Fruit fly (Drosophila melanogaster): Measurements from ENCODE around the gene JMJD7.

The JMJD7 gene

dm6 chr3L:13476566-13477452 lies 26.7 kb upstream of the JMJD7 start (continued):
- peak; percentile 89 for TF ChIP-seq CG15011 (GFP tag; optimal IDR thresholded peaks at IDR 0.05)
- peak; percentile 86 for TF ChIP-seq CG32532 (GFP tag; IDR thresholded peaks at IDR 0.05)
- TF ChIP-seq Hsf (GFP tag; optimal IDR thresholded peaks at IDR 0.05) = peak; percentile 74
- peak; percentile 60 for TF ChIP-seq CG4617 (GFP tag; optimal IDR thresholded peaks at IDR 0.05; ENCODE audit: borderline replicate concordance)
- peak; percentile 47 for TF ChIP-seq Sry-δ (GFP tag; optimal IDR thresholded peaks at IDR 0.05)
- TF ChIP-seq BtbVII (GFP tag; optimal IDR thresholded peaks at IDR 0.05) = peak; percentile 92
- TF ChIP-seq br (optimal IDR thresholded peaks at IDR 0.05) = no peak
- peak; percentile 35 for TF ChIP-seq dm (GFP tag; optimal IDR thresholded peaks at IDR 0.05)
- no peak for TF ChIP-seq pfk (GFP tag; optimal IDR thresholded peaks at IDR 0.05)
- peak; percentile 92 for TF ChIP-seq CG31441 (GFP tag; IDR thresholded peaks at IDR 0.05)
- TF ChIP-seq CG3726 (GFP tag; IDR thresholded peaks at IDR 0.05) = peak; percentile 60; the same call in 2 of the 3 replicates
- TF ChIP-seq CG7987 (GFP tag; optimal IDR thresholded peaks at IDR 0.05) = peak; percentile 59
- no peak for TF ChIP-seq hth (optimal IDR thresholded peaks at IDR 0.05)
- peak; percentile 70 for TF ChIP-seq Jarid2 (GFP tag; optimal IDR thresholded peaks at IDR 0.05)
- peak; percentile 79 for TF ChIP-seq CG10274 (GFP tag; optimal IDR thresholded peaks at IDR 0.05)
- peak; percentile 91 for TF ChIP-seq CG4424 (GFP tag; optimal IDR thresholded peaks at IDR 0.05)
- peak; percentile 79 for TF ChIP-seq trem (tag; optimal IDR thresholded peaks at IDR 0.05)
- TF ChIP-seq CG17328 (GFP tag; IDR thresholded peaks at IDR 0.05) = peak; percentile 77
- peak; percentile 92 for TF ChIP-seq CG3281 (GFP tag; optimal IDR thresholded peaks at IDR 0.05)
- TF ChIP-seq CG2875 (GFP tag; optimal IDR thresholded peaks at IDR 0.05) = peak; percentile 80
- TF ChIP-seq CG2120 (GFP tag; optimal IDR thresholded peaks at IDR 0.05) = peak; percentile 89
- TF ChIP-seq bab2 (GFP tag; optimal IDR thresholded peaks at IDR 0.05) = peak; percentile 67
- peak; percentile 80 for TF ChIP-seq CG2889 (GFP tag; IDR thresholded peaks at IDR 0.05)
- peak; percentile 95 for TF ChIP-seq CG30403 (GFP tag; optimal IDR thresholded peaks at IDR 0.05)
- TF ChIP-seq ac (GFP tag; optimal IDR thresholded peaks at IDR 0.05) = no peak
- TF ChIP-seq CG31224 (GFP tag; IDR thresholded peaks at IDR 0.05) = peak; percentile 75
- peak; percentile 68 for TF ChIP-seq Dad (GFP tag; optimal IDR thresholded peaks at IDR 0.05)
- peak; percentile 54; the same call in 1 of the 2 replicates for TF ChIP-seq E2f2 (GFP tag; IDR thresholded peaks at IDR 0.05)
- TF ChIP-seq ro (GFP tag; IDR thresholded peaks at IDR 0.05) = no peak
- no peak for TF ChIP-seq en (GFP tag; optimal IDR thresholded peaks at IDR 0.05)
- peak; percentile 87 for TF ChIP-seq CG15601 (tag; optimal IDR thresholded peaks at IDR 0.05)
- no peak for TF ChIP-seq Lim3 (GFP tag; IDR thresholded peaks at IDR 0.05)
- TF ChIP-seq Doc2 (GFP tag; IDR thresholded peaks at IDR 0.05) = no peak
- peak; percentile 63 for TF ChIP-seq schlank (tag; optimal IDR thresholded peaks at IDR 0.05)
- peak; percentile 78 for TF ChIP-seq B-H1 (GFP tag; IDR thresholded peaks at IDR 0.05)
- peak; percentile 64 for TF ChIP-seq Bteb2 (GFP tag; optimal IDR thresholded peaks at IDR 0.05)
- no peak for TF ChIP-seq Kr (GFP tag; optimal IDR thresholded peaks at IDR 0.05)
- no peak for TF ChIP-seq HLH4C (GFP tag; IDR thresholded peaks at IDR 0.05; ENCODE audit: partially characterized antibody)
- no peak for TF ChIP-seq bbx (GFP tag; IDR thresholded peaks at IDR 0.05; ENCODE audit: partially characterized antibody)
- peak; percentile 65 for TF ChIP-seq CG6765 (GFP tag; optimal IDR thresholded peaks at IDR 0.05)
- peak; percentile 86 for TF ChIP-seq CG32772 (GFP tag; IDR thresholded peaks at IDR 0.05)
- peak; percentile 77 for TF ChIP-seq sug (tag; optimal IDR thresholded peaks at IDR 0.05)
- TF ChIP-seq CG8478 (optimal IDR thresholded peaks at IDR 0.05) = no peak
- TF ChIP-seq CG3838 (GFP tag; optimal IDR thresholded peaks at IDR 0.05) = peak; percentile 61
- peak; percentile 59 for TF ChIP-seq CG4707 (GFP tag; optimal IDR thresholded peaks at IDR 0.05)
- TF ChIP-seq sd (tag; optimal IDR thresholded peaks at IDR 0.05) = peak; percentile 99
- TF ChIP-seq Ada2b (GFP tag; IDR thresholded peaks at IDR 0.05) = peak; percentile 84
- no peak for TF ChIP-seq CG34376 (GFP tag; optimal IDR thresholded peaks at IDR 0.05)
- peak; percentile 87 for TF ChIP-seq CG16815 (GFP tag; optimal IDR thresholded peaks at IDR 0.05)
- peak; percentile 94 for TF ChIP-seq Sox102F (GFP tag; optimal IDR thresholded peaks at IDR 0.05)

Measured in whole organism, embryonic.